Worm (Caenorhabditis elegans) whole organism, late embryonic: ENCODE data around the gene lys-3.

Source experiments
- ceh-14 ChIP-seq: sonication (generic microtip); optimal IDR thresholded peaks from 2 replicates; lab custom pipeline; 2016; ENCODE audit warnings: missing genotype, missing genetic modification characterization, missing compliant biosample characterization
- ceh-18 ChIP-seq: sonication (generic microtip); optimal IDR thresholded peaks from 2 replicates; lab custom pipeline; 2016; ENCODE audit warnings: missing genetic modification characterization, missing compliant biosample characterization
- gmeb-2 ChIP-seq: sonication (generic microtip); optimal IDR thresholded peaks from 2 replicates; lab custom pipeline; 2016; ENCODE audit warnings: missing genetic modification characterization, inconsistent platforms, missing compliant biosample characterization
- hlh-13 ChIP-seq: fragments of 200-800 bp; sonication (Bioruptor generic); optimal IDR thresholded peaks from 2 replicates; lab custom pipeline; 2018; ENCODE audit warnings: mild to moderate bottlenecking, missing genetic modification characterization, missing compliant biosample characterization
- rnt-1 ChIP-seq: sonication (generic microtip); optimal IDR thresholded peaks from 2 replicates; lab custom pipeline; 2016; ENCODE audit warnings: missing genetic modification characterization, missing compliant biosample characterization
- unc-86 ChIP-seq: sonication (generic microtip); optimal IDR thresholded peaks from 2 replicates; lab custom pipeline; 2016; ENCODE audit warnings: missing genetic modification characterization, missing compliant biosample characterization

Gene lys-3

DNA sequence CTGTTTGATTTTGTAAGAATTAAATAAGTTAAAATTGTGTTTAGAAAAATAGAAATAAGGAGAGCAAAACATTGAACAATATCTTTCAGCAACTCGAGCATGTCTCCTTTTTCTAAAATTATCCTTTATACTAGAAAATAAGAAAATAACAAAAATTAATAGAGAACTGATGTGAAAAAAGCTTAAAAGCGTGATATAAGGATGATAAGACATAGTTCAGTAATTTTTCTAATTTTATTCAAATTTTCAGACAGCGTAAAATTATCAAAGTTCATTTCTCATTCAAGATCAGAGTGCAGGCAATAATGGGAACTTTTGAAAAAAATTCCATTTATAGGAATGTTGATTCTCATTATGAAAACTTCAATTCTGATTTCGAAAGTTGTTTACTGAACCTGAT lies 50.0 kb downstream of the lys-3 start, which contains the start of gene str-182:
Gene str-182, minus strand, starts transcription at position 101 of the 400 bp plus-strand sequence.
- TF ChIP-seq rnt-1 (tag; lab: Kevin White, UChicago): no peak
- no peak for TF ChIP-seq ceh-18 (tag; lab: Kevin White, UChicago)
- TF ChIP-seq gmeb-2 (tag; lab: Kevin White, UChicago): no peak
- no peak for TF ChIP-seq ceh-14 (tag; lab: Kevin White, UChicago)
- TF ChIP-seq hlh-13 (GFP tag; lab: Kevin White, UChicago): no peak
- TF ChIP-seq unc-86: no peak
